Worm (Caenorhabditis elegans) whole organism, midembryonic: ENCODE data around the gene C15C8.8.

ENCODE experiments used
- T22C8.4 ChIP-seq: fragments of 200-800 bp; sonication (Bioruptor generic); IDR thresholded peaks from 2 replicates; pipeline ENCODE4 v1.3.6; 2022; ENCODE audit warnings: missing genetic modification characterization, missing compliant biosample characterization
- cog-1 ChIP-seq: sonication (generic microtip); optimal IDR thresholded peaks from 2 replicates; lab custom pipeline; 2016; ENCODE audit warnings: missing genetic modification characterization, missing compliant biosample characterization
- flt-1 ChIP-seq: fragments of 200-800 bp; sonication (Bioruptor generic); IDR thresholded peaks from 2 replicates; pipeline ENCODE4 v1.3.6; 2022; ENCODE audit warnings: missing genetic modification characterization, missing compliant biosample characterization
- klf-2 ChIP-seq: fragments of 200-800 bp; sonication (Bioruptor generic); conservative IDR thresholded peaks from 2 replicates; pipeline ENCODE4 v1.3.6; 2022; ENCODE audit warnings: missing genetic modification reagents, missing genetic modification characterization, missing compliant biosample characterization
- med-1 ChIP-seq: sonication (generic microtip); optimal IDR thresholded peaks from 2 replicates; lab custom pipeline; 2017; ENCODE audit warnings: missing genetic modification characterization, mild to moderate bottlenecking, missing compliant biosample characterization, antibody characterized with exemption, missing genetic modification reagents; ENCODE audit not compliant: insufficient read depth
- ref-1 ChIP-seq: fragments of 200-800 bp; sonication (Bioruptor generic); conservative IDR thresholded peaks from 2 replicates; pipeline ENCODE4 v1.3.6; 2022; ENCODE audit warnings: missing genetic modification reagents, missing genetic modification characterization, missing compliant biosample characterization
- tab-1 ChIP-seq: fragments of 200-800 bp; sonication (Bioruptor generic); IDR thresholded peaks from 2 replicates; pipeline ENCODE4 v1.3.6; 2022; ENCODE audit warnings: missing genetic modification characterization, missing compliant biosample characterization
- ztf-23 ChIP-seq: fragments of 200-800 bp; sonication (Bioruptor generic); IDR thresholded peaks from 2 replicates; pipeline ENCODE4 v1.3.6; 2022; ENCODE audit warnings: missing genetic modification reagents, missing genetic modification characterization, missing compliant biosample characterization
- ztf-29 ChIP-seq: fragments of 200-800 bp; sonication (Bioruptor generic); IDR thresholded peaks from 2 replicates; pipeline ENCODE4 v1.3.6; 2022; ENCODE audit warnings: missing genetic modification reagents, missing genetic modification characterization, missing compliant biosample characterization

Gene C15C8.8

DNA sequence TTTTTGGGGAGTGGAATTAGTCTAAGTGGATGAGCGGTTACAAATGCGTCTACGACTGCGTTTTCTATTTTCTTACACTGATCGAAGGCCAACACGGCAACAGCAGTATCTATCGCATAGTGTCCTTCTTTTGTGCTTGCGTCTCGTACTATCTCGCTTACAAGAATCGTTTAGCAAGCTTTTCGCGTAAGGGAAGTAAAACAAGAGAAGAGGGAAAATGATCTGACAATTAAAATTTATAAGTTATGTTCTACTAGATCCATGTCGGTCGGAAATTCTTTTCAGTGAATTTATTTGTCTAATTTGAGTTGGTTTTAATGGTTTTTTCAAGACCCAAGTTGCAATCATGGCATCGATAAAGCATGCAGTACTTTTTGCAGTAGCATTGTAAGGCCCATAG is 34.7 kb upstream of the C15C8.8 start, which contains the start of gene fkb-4:
Gene fkb-4 (minus strand): TSS at position 101 of the 400 bp plus-strand sequence.
- TF ChIP-seq cog-1 (tag; lab: Kevin White, UChicago) (no peak), med-1 (GFP tag; lab: Kevin White, UChicago) (no peak), ztf-29 (GFP tag; lab: Robert Waterston, UW) (no peak), T22C8.4 (GFP tag; lab: Robert Waterston, UW) (no peak), tab-1 (GFP tag; lab: Robert Waterston, UW) (no peak), ref-1 (no peak), flt-1 (GFP tag; lab: Robert Waterston, UW) (no peak), klf-2 (GFP tag; lab: Robert Waterston, UW) (no peak), ztf-23 (GFP tag; lab: Robert Waterston, UW) (no peak)

DNA sequence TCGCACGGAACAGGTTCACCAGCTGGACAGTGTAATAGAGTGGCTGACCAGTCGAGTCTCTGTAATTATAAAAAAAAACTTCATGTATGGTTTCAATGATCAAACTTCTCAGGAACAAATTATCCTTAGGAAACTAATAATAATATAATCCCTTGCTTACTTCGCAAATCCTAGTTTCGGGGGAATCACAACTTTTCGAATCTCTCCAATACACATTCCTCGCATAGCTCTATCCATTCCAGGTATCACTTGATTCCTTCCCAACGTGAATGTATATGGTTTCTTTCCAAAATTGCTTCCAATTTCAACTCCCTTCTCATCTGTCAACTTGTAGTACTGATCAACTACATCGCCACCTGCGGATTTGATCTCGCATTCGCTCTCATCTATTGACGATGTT is 34.0 kb upstream of the C15C8.8 start:
- TF ChIP-seq ref-1 (no peak), klf-2 (GFP tag; lab: Robert Waterston, UW) (no peak), ztf-23 (GFP tag; lab: Robert Waterston, UW) (no peak), ztf-29 (GFP tag; lab: Robert Waterston, UW) (no peak), tab-1 (GFP tag; lab: Robert Waterston, UW) (no peak), med-1 (GFP tag; lab: Kevin White, UChicago) (no peak), flt-1 (GFP tag; lab: Robert Waterston, UW) (no peak), cog-1 (tag; lab: Kevin White, UChicago) (no peak), T22C8.4 (GFP tag; lab: Robert Waterston, UW) (no peak)

DNA sequence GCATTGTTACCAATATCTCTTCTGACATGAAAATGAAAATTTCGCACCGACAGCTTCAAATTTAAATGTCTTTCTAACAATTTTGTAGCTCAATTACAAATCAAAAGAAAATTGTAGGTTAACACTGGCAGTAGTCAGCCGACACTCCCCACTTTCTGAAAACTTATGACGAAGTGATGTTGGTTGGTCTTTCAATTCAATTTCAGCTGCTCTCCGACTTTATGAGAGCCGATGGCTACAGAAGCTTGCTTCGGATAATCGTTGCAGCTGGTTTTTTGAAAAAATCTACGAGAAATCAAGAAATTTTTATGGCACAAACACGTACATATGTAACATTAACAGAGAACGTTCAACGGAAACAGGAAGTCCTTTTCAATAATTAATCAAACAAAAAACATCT is 32.6 kb upstream of the C15C8.8 start, which contains the start of gene sre-20:
Gene sre-20 (minus strand): TSS at position 101 of the 400 bp plus-strand sequence.
- TF ChIP-seq ztf-23 (GFP tag; lab: Robert Waterston, UW) = no peak
- no peak for TF ChIP-seq ref-1
- no peak for TF ChIP-seq flt-1 (GFP tag; lab: Robert Waterston, UW)
- no peak for TF ChIP-seq tab-1 (GFP tag; lab: Robert Waterston, UW)
- no peak for TF ChIP-seq cog-1 (tag; lab: Kevin White, UChicago)
- TF ChIP-seq med-1 (GFP tag; lab: Kevin White, UChicago) = no peak
- no peak for TF ChIP-seq ztf-29 (GFP tag; lab: Robert Waterston, UW)

DNA sequence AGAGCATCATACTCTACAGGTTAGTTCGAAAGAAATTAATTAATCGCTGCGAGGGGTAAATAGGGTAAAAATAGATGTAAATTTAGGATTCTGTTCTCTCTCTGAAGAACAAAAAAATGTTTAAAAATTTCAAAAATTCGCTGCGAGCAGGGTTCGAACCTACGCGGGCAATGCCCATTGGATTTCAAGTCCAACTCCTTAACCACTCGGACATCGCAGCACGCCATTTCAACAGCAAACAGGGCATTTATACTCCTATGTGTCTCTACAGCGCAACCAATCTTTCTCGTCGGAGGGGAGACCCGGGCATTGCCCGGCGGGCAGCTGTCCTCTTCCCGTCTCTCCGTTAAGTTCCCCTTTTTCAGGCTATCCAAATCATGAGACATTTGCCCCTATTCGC is 27.9 kb upstream of the C15C8.8 start:
- TF ChIP-seq klf-2 (GFP tag; lab: Robert Waterston, UW) (peak; percentile 98), cog-1 (tag; lab: Kevin White, UChicago) (peak; percentile 58), flt-1 (GFP tag; lab: Robert Waterston, UW) (peak; percentile 97), T22C8.4 (GFP tag; lab: Robert Waterston, UW) (peak; percentile 93), ztf-23 (GFP tag; lab: Robert Waterston, UW) (peak; percentile 97), ref-1 (peak; percentile 90), tab-1 (GFP tag; lab: Robert Waterston, UW) (peak; percentile 96), ztf-29 (GFP tag; lab: Robert Waterston, UW) (peak; percentile 96), med-1 (GFP tag; lab: Kevin White, UChicago) (peak; percentile 67)

DNA sequence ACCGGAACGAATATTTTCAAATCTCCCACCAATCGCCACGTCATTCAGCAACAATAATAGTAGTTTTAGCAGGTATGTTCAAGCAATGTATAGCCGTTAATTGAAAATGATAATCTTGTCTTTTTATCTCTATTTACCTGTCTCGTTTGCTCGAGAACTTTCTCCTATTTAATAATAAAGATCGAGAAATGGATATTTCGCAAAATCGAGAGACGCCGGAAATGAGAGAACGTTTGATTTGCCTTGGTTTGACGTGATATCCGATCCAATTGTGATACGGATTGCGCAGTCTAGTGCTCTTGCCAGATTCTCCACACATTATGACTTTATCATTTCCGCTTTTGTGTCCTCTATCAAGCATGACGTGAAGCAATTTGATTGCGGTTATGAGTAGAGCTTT is 21.5 kb upstream of the C15C8.8 start:
- TF ChIP-seq klf-2 (GFP tag; lab: Robert Waterston, UW) (no peak), flt-1 (GFP tag; lab: Robert Waterston, UW) (no peak), tab-1 (GFP tag; lab: Robert Waterston, UW) (no peak), ztf-29 (GFP tag; lab: Robert Waterston, UW) (no peak), T22C8.4 (GFP tag; lab: Robert Waterston, UW) (no peak)

DNA sequence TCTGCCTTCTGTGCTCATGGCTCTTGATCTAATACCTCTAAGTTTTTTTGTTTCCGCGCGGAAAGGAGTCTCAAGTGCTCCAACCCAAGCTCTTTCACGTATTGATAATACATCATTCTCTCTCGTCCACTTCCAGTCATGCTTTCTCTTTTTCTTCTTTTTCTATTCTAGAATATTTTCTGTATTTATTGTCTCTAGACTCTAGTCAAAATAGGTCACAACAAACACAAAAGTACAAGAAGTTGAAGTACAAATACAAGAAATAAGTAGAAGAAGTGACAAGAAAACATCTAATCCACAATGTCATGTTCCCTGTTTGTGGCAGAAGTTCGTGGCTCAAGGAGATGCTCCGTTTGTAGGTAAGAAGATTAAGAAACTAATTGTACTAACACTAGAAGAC is 20.9 kb upstream of the C15C8.8 start, which contains the start of gene ZC455.1:
Gene ZC455.1 (plus strand): TSS at position 301 of the 400 bp plus-strand sequence.
- TF ChIP-seq ztf-23 (GFP tag; lab: Robert Waterston, UW) = no peak
- no peak for TF ChIP-seq med-1 (GFP tag; lab: Kevin White, UChicago)
- no peak for TF ChIP-seq ref-1
- no peak for TF ChIP-seq tab-1 (GFP tag; lab: Robert Waterston, UW)
- TF ChIP-seq ztf-29 (GFP tag; lab: Robert Waterston, UW) = no peak
- TF ChIP-seq cog-1 (tag; lab: Kevin White, UChicago) = no peak
- no peak for TF ChIP-seq flt-1 (GFP tag; lab: Robert Waterston, UW)
- TF ChIP-seq klf-2 (GFP tag; lab: Robert Waterston, UW) = no peak
- TF ChIP-seq T22C8.4 (GFP tag; lab: Robert Waterston, UW) = no peak

DNA sequence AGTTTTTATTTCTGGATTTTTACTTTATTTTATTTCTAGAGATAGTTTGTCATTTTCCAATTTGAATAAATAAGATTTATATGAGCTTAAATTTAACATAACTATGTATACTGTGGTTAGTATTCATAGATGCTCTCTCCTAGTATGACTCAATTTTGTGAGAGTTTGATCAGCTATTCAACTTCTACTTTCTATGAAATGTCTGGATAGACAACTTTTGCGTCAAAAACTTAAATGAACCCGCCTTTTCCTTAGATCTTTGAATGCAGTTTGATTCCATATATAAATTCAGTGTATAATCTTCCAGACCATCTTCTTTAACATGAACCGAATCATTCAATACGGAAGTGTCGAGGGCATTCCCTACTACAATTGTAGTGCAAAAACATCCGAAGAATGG is 16.6 kb upstream of the C15C8.8 start, which contains the start of gene srt-43:
Gene srt-43 (plus strand): TSS at position 301 of the 400 bp plus-strand sequence.
- TF ChIP-seq flt-1 (GFP tag; lab: Robert Waterston, UW) (no peak), med-1 (GFP tag; lab: Kevin White, UChicago) (no peak), ref-1 (no peak), cog-1 (tag; lab: Kevin White, UChicago) (no peak), tab-1 (GFP tag; lab: Robert Waterston, UW) (no peak), T22C8.4 (GFP tag; lab: Robert Waterston, UW) (no peak)

DNA sequence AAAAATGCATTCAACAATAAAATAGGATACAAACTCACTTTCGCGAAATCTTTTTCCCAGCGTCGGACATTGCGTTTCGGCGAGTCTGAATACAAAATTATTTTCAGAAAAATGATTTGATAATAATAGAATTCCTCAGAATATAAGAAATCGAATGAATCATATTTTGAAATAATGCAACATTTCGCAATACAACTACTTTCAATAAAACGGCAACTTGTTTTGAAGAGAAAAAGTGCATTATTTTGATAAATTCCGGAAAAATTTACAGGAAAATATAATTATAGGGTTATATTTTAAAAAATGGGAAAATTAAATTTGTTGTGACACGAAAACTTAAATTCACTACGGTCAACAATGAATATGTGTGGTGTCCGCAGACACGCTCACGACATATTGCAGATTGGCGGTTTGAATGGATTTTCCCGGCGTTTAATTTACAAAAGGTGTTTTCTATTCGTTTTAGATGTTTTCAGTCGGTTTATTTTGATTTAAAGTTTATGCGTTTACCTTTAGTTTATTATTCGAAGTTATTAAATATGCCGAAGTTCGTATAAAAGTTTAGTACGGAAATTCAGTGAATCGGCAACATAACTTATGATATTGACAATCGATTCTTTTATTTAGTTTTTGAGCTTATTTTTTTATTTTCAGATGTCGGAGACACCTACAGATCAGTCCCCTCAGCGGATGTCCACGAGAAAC is 11.1 kb upstream of the C15C8.8 start, which contains the start of the genes abcf-1 and scc-3:
Gene abcf-1 (minus strand): TSS at position 85 of the 705 bp plus-strand sequence.
Gene scc-3 (plus strand): TSS at position 655 of the 705 bp plus-strand sequence.
- TF ChIP-seq klf-2 (GFP tag; lab: Robert Waterston, UW) (no peak), ztf-23 (GFP tag; lab: Robert Waterston, UW) (no peak), T22C8.4 (GFP tag; lab: Robert Waterston, UW) (no peak), cog-1 (tag; lab: Kevin White, UChicago) (no peak), ref-1 (no peak)

DNA sequence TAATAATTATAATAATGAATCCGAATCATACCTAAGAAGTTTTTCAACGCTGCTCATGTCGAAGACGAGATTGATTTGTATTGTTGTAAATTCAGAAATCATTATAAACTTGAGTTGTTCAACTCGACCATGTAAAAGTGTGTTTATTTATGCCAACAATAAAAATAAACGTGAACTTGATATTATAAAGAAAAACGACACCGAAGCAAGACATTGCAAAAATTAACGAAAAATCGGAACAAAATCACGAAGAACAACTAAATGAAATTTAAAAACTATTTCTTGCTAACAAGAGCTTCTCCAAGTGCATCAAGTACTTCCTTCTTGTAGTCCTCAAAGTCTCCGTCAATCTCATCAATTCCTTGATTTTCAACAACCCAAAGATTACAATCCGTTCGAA is 8.6 kb upstream of the C15C8.8 start, which contains the start of gene F18E2.15:
Gene F18E2.15 (minus strand): TSS at position 101 of the 400 bp plus-strand sequence.
- no peak for TF ChIP-seq T22C8.4 (GFP tag; lab: Robert Waterston, UW)
- no peak for TF ChIP-seq flt-1 (GFP tag; lab: Robert Waterston, UW)
- TF ChIP-seq ref-1 = no peak
- no peak for TF ChIP-seq ztf-29 (GFP tag; lab: Robert Waterston, UW)
- TF ChIP-seq klf-2 (GFP tag; lab: Robert Waterston, UW) = no peak
- no peak for TF ChIP-seq med-1 (GFP tag; lab: Kevin White, UChicago)
- TF ChIP-seq tab-1 (GFP tag; lab: Robert Waterston, UW) = no peak
- no peak for TF ChIP-seq ztf-23 (GFP tag; lab: Robert Waterston, UW)
- TF ChIP-seq cog-1 (tag; lab: Kevin White, UChicago) = no peak
